Worm (Caenorhabditis elegans) whole organism, L4 larva: Measurements from ENCODE around the gene bgnt-1.5.
A peak's percentile ranks its signal among the peaks of the same experiment; 100 is the strongest.

Experiments
- D1046.2 ChIP-seq: fragments of 200-800 bp; sonication (Bioruptor generic); IDR thresholded peaks from 2 replicates; pipeline ENCODE4 v1.3.6; 2022; ENCODE audit warnings: missing genetic modification characterization, missing compliant biosample characterization
- F26F4.8 ChIP-seq: fragments of 200-800 bp; sonication (Bioruptor generic); conservative IDR thresholded peaks from 2 replicates; pipeline ENCODE4 v1.3.6; 2022; ENCODE audit warnings: missing genetic modification characterization, missing compliant biosample characterization
- R02D3.7 ChIP-seq: fragments of 150-350 bp; sonication (generic microtip); optimal IDR thresholded peaks from 3 replicates; lab custom pipeline; 2014; ENCODE audit warnings: missing biosample characterization, missing genetic modification characterization
- Y5F2A.4 ChIP-seq: fragments of 200-800 bp; sonication (Bioruptor generic); optimal IDR thresholded peaks from 2 replicates; lab custom pipeline; 2018; ENCODE audit warnings: mild to moderate bottlenecking, missing genetic modification characterization, missing compliant biosample characterization
- ZK546.5 ChIP-seq, 2 experiments: sonication (generic microtip); optimal IDR thresholded peaks; 2 replicates each; lab custom pipeline; 2017; ENCODE audit warnings: missing biosample characterization in 2 of 2, missing genetic modification characterization in 2 of 2
- aha-1 ChIP-seq: fragments of 150-350 bp; peaks from one replicate; lab custom pipeline; 2014; ENCODE audit warnings: missing biosample characterization, missing genetic modification characterization
- aly-2 ChIP-seq: sonication (generic microtip); optimal IDR thresholded peaks from 2 replicates; lab custom pipeline; 2018; ENCODE audit warnings: missing biosample characterization, missing genetic modification characterization
- ama-1 ChIP-seq: fragments of 150-350 bp; optimal IDR thresholded peaks from 2 replicates; lab custom pipeline; 2014; ENCODE audit warnings: inconsistent platforms, mixed read lengths
- ces-1 ChIP-seq: fragments of 150-350 bp; sonication (generic microtip); optimal IDR thresholded peaks from 4 replicates; lab custom pipeline; 2014; ENCODE audit warnings: missing biosample characterization, missing genetic modification reagents, missing genetic modification characterization
- ctbp-1 ChIP-seq: fragments of 200-800 bp; sonication (Bioruptor generic); IDR thresholded peaks from 2 replicates; pipeline ENCODE4 v1.3.6; 2022; ENCODE audit warnings: missing genetic modification reagents, missing genetic modification characterization, missing compliant biosample characterization
- daf-16 ChIP-seq, 3 experiments: sonication (generic microtip); optimal IDR thresholded peaks; 2 replicates each; lab custom pipeline; 2016 to 2017; ENCODE audit warnings: missing genetic modification characterization in 3 of 3, missing genetic modification reagents in 3 of 3, mild to moderate bottlenecking in 2 of 3, missing compliant biosample characterization in 2 of 3, missing biosample characterization in 1 of 3, moderate library complexity in 1 of 3
- dmd-6 ChIP-seq: fragments of 200-800 bp; sonication (Bioruptor generic); IDR thresholded peaks from 2 replicates; pipeline ENCODE4 v1.3.6; 2022; ENCODE audit warnings: missing genetic modification reagents, missing genetic modification characterization, missing compliant biosample characterization
- dve-1 ChIP-seq: sonication (generic microtip); optimal IDR thresholded peaks from 2 replicates; lab custom pipeline; 2017; ENCODE audit warnings: antibody characterized with exemption, mild to moderate bottlenecking, missing genetic modification characterization, missing compliant biosample characterization; ENCODE audit not compliant: insufficient read depth
- fkh-10 ChIP-seq: fragments of 150-350 bp; optimal IDR thresholded peaks from 2 replicates; lab custom pipeline; 2014; ENCODE audit warnings: missing biosample characterization, missing genetic modification reagents, missing genetic modification characterization
- fos-1 ChIP-seq: fragments of 150-350 bp; optimal IDR thresholded peaks from 2 replicates; lab custom pipeline; 2014; ENCODE audit warnings: missing biosample characterization, missing genetic modification characterization
- gei-8 ChIP-seq: fragments of 200-800 bp; sonication (Bioruptor generic); optimal IDR thresholded peaks from 2 replicates; lab custom pipeline; 2018; ENCODE audit warnings: mild to moderate bottlenecking, missing genetic modification characterization, missing compliant biosample characterization
- lin-1 ChIP-seq: fragments of 200-800 bp; sonication (Bioruptor generic); IDR thresholded peaks from 2 replicates; pipeline ENCODE4 v1.3.6; 2022; ENCODE audit warnings: missing genetic modification reagents, missing genetic modification characterization, missing compliant biosample characterization
- lin-13 ChIP-seq: fragments of 150-350 bp; optimal IDR thresholded peaks from 2 replicates; lab custom pipeline; 2014; ENCODE audit warnings: missing biosample characterization, missing genetic modification reagents, missing genetic modification characterization
- lin-15B ChIP-seq: fragments of 150-350 bp; sonication (generic microtip); optimal IDR thresholded peaks from 3 replicates; lab custom pipeline; 2014; ENCODE audit warnings: missing biosample characterization, missing genetic modification characterization
- lin-29 ChIP-seq: fragments of 200-800 bp; sonication (Bioruptor generic); IDR thresholded peaks from 2 replicates; pipeline ENCODE4 v1.3.6; 2022; ENCODE audit warnings: missing genetic modification reagents, missing genetic modification characterization, missing compliant biosample characterization
- madf-5 ChIP-seq, 2 experiments: fragments of 200-800 bp; sonication (Bioruptor generic); IDR thresholded peaks; 2 replicates each; pipeline ENCODE4 v1.3.6; 2022; ENCODE audit warnings: missing compliant biosample characterization in 2 of 2, missing genetic modification characterization in 2 of 2
- mdl-1 ChIP-seq, 2 experiments: fragments of 150-350 bp in 1 of 2; sonication (generic microtip) in 1 of 2; optimal IDR thresholded peaks; 2 replicates each; lab custom pipeline; 2014 to 2017; ENCODE audit warnings: missing biosample characterization in 2 of 2, missing genetic modification characterization in 2 of 2
- mep-1 ChIP-seq: fragments of 150-350 bp; sonication (generic microtip); optimal IDR thresholded peaks from 3 replicates; lab custom pipeline; 2014; ENCODE audit warnings: missing biosample characterization, missing genetic modification characterization
- mes-2 ChIP-seq: sonication (generic microtip); optimal IDR thresholded peaks from 2 replicates; lab custom pipeline; 2016; ENCODE audit warnings: missing genotype, mild to moderate bottlenecking, missing genetic modification characterization, missing compliant biosample characterization; ENCODE audit not compliant: poor library complexity, severe bottlenecking
- nhr-102 ChIP-seq: sonication (generic microtip); optimal IDR thresholded peaks from 2 replicates; lab custom pipeline; 2016; ENCODE audit warnings: mild to moderate bottlenecking, missing genetic modification characterization, moderate library complexity, missing compliant biosample characterization
- nhr-111 ChIP-seq: fragments of 200-800 bp; sonication (Bioruptor generic); optimal IDR thresholded peaks from 2 replicates; lab custom pipeline; 2018; ENCODE audit warnings: mild to moderate bottlenecking, missing genetic modification characterization, missing compliant biosample characterization
- nhr-25 ChIP-seq: sonication (generic microtip); optimal IDR thresholded peaks from 2 replicates; lab custom pipeline; 2017; ENCODE audit warnings: missing genetic modification characterization, mild to moderate bottlenecking, missing compliant biosample characterization, antibody characterized with exemption, moderate library complexity, borderline replicate concordance; ENCODE audit not compliant: insufficient read depth
- nhr-28 ChIP-seq: fragments of 150-350 bp; optimal IDR thresholded peaks from 2 replicates; lab custom pipeline; 2014; ENCODE audit warnings: missing biosample characterization, missing genetic modification characterization
- nhr-6 ChIP-seq: fragments of 150-350 bp; optimal IDR thresholded peaks from 2 replicates; lab custom pipeline; 2014; ENCODE audit warnings: missing biosample characterization, missing genetic modification characterization
- nhr-76 ChIP-seq: fragments of 150-350 bp; optimal IDR thresholded peaks from 2 replicates; lab custom pipeline; 2014; ENCODE audit warnings: missing biosample characterization, missing genetic modification characterization
- nhr-77 ChIP-seq: fragments of 150-350 bp; optimal IDR thresholded peaks from 2 replicates; lab custom pipeline; 2014; ENCODE audit warnings: missing biosample characterization, missing genetic modification characterization
- pha-4 ChIP-seq, 2 experiments: fragments of 150-350 bp in 1 of 2; fragments of 200-800 bp in 1 of 2; sonication (Bioruptor generic) in 1 of 2; IDR thresholded peaks in 1 of 2; optimal IDR thresholded peaks in 1 of 2; 2 replicates each; pipeline versions ENCODE4 v1.3.6 to Lab custom; 2014 to 2022; ENCODE audit warnings: missing genetic modification characterization in 2 of 2, missing genetic modification reagents in 2 of 2, missing biosample characterization in 1 of 2, missing compliant biosample characterization in 1 of 2
- sdz-12 ChIP-seq: fragments of 200-800 bp; sonication (Bioruptor generic); optimal IDR thresholded peaks from 2 replicates; lab custom pipeline; 2018; ENCODE audit warnings: mild to moderate bottlenecking, missing genetic modification characterization, missing compliant biosample characterization
- set-16 ChIP-seq: fragments of 200-800 bp; sonication (Bioruptor generic); IDR thresholded peaks from 2 replicates; pipeline ENCODE4 v1.3.6; 2022; ENCODE audit warnings: missing genetic modification reagents, missing genetic modification characterization, missing compliant biosample characterization
- skn-1 ChIP-seq: fragments of 150-350 bp; optimal IDR thresholded peaks from 2 replicates; lab custom pipeline; 2014; ENCODE audit warnings: missing biosample characterization, missing genetic modification characterization
- snpc-1.2 ChIP-seq: fragments of 200-800 bp; sonication (Bioruptor generic); IDR thresholded peaks from 2 replicates; pipeline ENCODE4 v1.3.6; 2022; ENCODE audit warnings: missing genetic modification reagents, missing genetic modification characterization, missing compliant biosample characterization
- spr-1 ChIP-seq: sonication (generic microtip); optimal IDR thresholded peaks from 2 replicates; lab custom pipeline; 2016; ENCODE audit warnings: mild to moderate bottlenecking, missing genetic modification characterization, missing compliant biosample characterization
- spr-3 ChIP-seq: fragments of 200-800 bp; sonication (Bioruptor generic); optimal IDR thresholded peaks from 2 replicates; lab custom pipeline; 2018; ENCODE audit warnings: mild to moderate bottlenecking, missing genetic modification characterization, missing compliant biosample characterization
- vab-7 ChIP-seq: fragments of 200-800 bp; sonication (Bioruptor generic); IDR thresholded peaks from 2 replicates; pipeline ENCODE4 v1.3.6; 2022; ENCODE audit warnings: missing genetic modification reagents, missing genetic modification characterization, missing compliant biosample characterization
- zag-1 ChIP-seq: fragments of 150-350 bp; optimal IDR thresholded peaks from 2 replicates; lab custom pipeline; 2014; ENCODE audit warnings: missing biosample characterization, missing genetic modification characterization
- ztf-7 ChIP-seq: fragments of 150-350 bp; optimal IDR thresholded peaks from 2 replicates; lab custom pipeline; 2014; ENCODE audit warnings: missing biosample characterization, missing genetic modification characterization

The bgnt-1.5 gene

ce11 chrX:13232259-13232658 is at the start of gene bgnt-1.5:
bgnt-1.5 (minus strand) TSS chrX:13232359.
- TF ChIP-seq lin-13 (GFP tag; lab: Kevin White, UChicago) (no peak), vab-7 (GFP tag; lab: Robert Waterston, UW) (no peak), fkh-10 (GFP tag; lab: Kevin White, UChicago) (no peak), aha-1 (peak; percentile 45)

DNA sequence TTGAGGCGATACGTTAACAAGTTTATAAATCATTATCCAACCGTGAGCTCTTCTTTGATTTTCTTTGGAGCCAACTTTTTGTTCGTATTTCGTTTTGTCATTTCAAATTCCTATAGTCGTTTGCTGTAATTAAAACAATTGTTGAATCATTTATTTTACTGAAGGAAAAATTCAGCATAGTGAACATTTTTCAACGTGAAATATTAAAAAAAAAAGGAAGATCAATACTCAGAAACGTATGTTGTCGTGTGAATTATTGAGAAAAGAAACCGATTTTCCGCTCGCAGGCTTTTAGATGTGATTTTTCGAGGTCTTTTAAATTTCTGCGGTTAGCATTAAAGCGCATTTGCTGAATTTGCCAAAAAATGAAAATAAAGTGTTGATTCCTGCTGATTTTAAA is 46.7 kb upstream of the bgnt-1.5 start, which contains the start of gene phf-33:
Gene phf-33, minus strand, starts transcription at position 101 of the 400 bp plus-strand sequence.
- no peak for TF ChIP-seq mep-1 (tag; lab: Kevin White, UChicago)
- no peak for TF ChIP-seq gei-8 (GFP tag; lab: Kevin White, UChicago)
- no peak for TF ChIP-seq D1046.2 (GFP tag; lab: Robert Waterston, UW)
- TF ChIP-seq spr-1 (tag; lab: Kevin White, UChicago) = no peak
- no peak for TF ChIP-seq ama-1 (lab: Kevin White, UChicago)
- TF ChIP-seq snpc-1.2 = no peak
- TF ChIP-seq mdl-1 (tag; optimal IDR thresholded peaks at IDR 0.05; lab: Kevin White, UChicago) = no peak
- no peak for TF ChIP-seq nhr-76 (tag; lab: Kevin White, UChicago)
- TF ChIP-seq, all 104 proteins: peak for 0

- TF ChIP-seq lin-1 (GFP tag; lab: Robert Waterston, UW) = no peak
- TF ChIP-seq R02D3.7 (tag; lab: Kevin White, UChicago) = no peak
- no peak for TF ChIP-seq nhr-28 (tag; lab: Kevin White, UChicago)
Measured at ce11 chrX:13274102-13274501, 41.9 kb upstream of the bgnt-1.5 start, which contains the start of gene cyp-14A3. cyp-14A3 (minus strand) TSS chrX:13274202.

DNA sequence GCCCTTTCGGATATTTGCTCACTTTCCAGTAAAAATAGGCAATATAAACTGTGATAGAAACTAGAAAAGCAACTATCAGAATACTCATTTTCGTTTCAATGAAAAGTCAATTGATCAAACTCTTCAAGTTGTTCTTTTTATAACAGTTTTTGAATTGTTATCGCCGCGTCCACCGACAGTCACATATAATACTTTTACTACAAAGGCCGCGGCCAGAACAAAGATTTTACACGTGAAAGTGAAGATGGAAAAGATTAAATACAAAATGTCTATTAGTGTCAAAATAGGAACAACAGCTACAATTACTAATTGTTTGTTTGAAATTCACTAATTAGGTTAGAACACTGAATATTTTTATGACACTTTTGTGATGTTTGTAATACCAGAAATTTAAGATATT is 37.4 kb upstream of the bgnt-1.5 start, which contains the start of gene cyp-14A2:
Gene cyp-14A2, minus strand, starts transcription at position 101 of the 400 bp plus-strand sequence.
- TF ChIP-seq nhr-111 (GFP tag; lab: Kevin White, UChicago) (no peak), spr-3 (no peak), set-16 (GFP tag; lab: Robert Waterston, UW) (no peak), lin-13 (GFP tag; lab: Kevin White, UChicago) (no peak), skn-1 (tag; lab: Kevin White, UChicago) (no peak), dmd-6 (peak; percentile 42), fos-1 (tag; lab: Kevin White, UChicago) (no peak), spr-1 (tag; lab: Kevin White, UChicago) (no peak)

DNA sequence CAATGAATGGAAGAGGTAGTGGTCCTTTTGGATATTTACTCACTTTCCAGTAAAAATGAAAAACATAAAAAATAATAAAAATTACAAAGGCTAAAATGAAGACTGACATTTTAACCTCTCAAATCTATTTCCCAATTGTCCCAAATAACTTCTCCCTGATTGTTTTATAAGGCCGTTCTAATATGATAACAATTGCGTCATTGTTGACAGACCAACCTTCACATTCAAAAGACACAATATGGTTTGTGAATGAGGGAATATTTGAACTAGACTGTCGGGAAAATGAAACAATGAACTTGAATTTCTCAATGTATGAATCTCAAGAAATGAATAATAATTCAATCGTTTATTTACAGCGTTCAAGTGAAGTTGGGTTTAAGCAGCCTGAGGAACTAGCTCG is 35.1 kb upstream of the bgnt-1.5 start, which contains the start of gene cyp-14A1:
Gene cyp-14A1, minus strand, starts transcription at position 126 of the 400 bp plus-strand sequence.
- TF ChIP-seq aly-2 (tag; lab: Kevin White, UChicago) (no peak), daf-16 (GFP tag; optimal IDR thresholded peaks at IDR 0.05; lab: Kevin White, UChicago) (no peak), daf-16 (tag; optimal IDR thresholded peaks at IDR 0.05; lab: Kevin White, UChicago) (peak; percentile 39), ctbp-1 (no peak), mes-2 (tag; lab: Kevin White, UChicago) (no peak), dve-1 (tag; lab: Kevin White, UChicago) (peak; percentile 19), lin-15B (tag; lab: Kevin White, UChicago) (no peak), zag-1 (no peak)
- TF ChIP-seq, all 104 proteins: peak for 2

ce11 chrX:13264550-13264949 is 32.4 kb upstream of the bgnt-1.5 start:
- TF ChIP-seq aha-1 = peak; percentile 98
- TF ChIP-seq lin-29 (GFP tag; lab: Robert Waterston, UW) = peak; percentile 74; the same call in 1 of the 2 replicates
- TF ChIP-seq madf-5 (GFP tag; IDR thresholded peaks at IDR 0.05; lab: Robert Waterston, UW) = peak; percentile 54 to 81; a peak in 2 of 4 replicates
- TF ChIP-seq nhr-25 (tag; lab: Kevin White, UChicago) = no peak
- peak; percentile 22 for TF ChIP-seq nhr-77 (tag; lab: Kevin White, UChicago)
- TF ChIP-seq ctbp-1 = peak; percentile 82
- peak; percentile 89 for TF ChIP-seq pha-4 (GFP tag; IDR thresholded peaks at IDR 0.05; lab: Robert Waterston, UW)
- TF ChIP-seq pha-4 (tag; optimal IDR thresholded peaks at IDR 0.05; lab: Kevin White, UChicago) = no peak
- TF ChIP-seq Y5F2A.4 (GFP tag; lab: Kevin White, UChicago) = no peak
- TF ChIP-seq ZK546.5 (tag; optimal IDR thresholded peaks at IDR 0.05; lab: Kevin White, UChicago) = no peak
- TF ChIP-seq sdz-12 (GFP tag; lab: Kevin White, UChicago) = peak; percentile 49
- peak; percentile 70 for TF ChIP-seq nhr-102 (tag; lab: Kevin White, UChicago)
- peak; percentile 76 for TF ChIP-seq ztf-7
- TF ChIP-seq ces-1 = no peak
- peak; percentile 94 for TF ChIP-seq F26F4.8
- no peak for TF ChIP-seq nhr-6
